Fruit fly (Drosophila melanogaster): ENCODE measurements around the gene tty.

tty gene

dm6 chrX:21345036-21345500 lies 5.6 kb upstream of the tty start, which contains the start of gene dod (continued):
- TF ChIP-seq oc (tag; optimal IDR thresholded peaks at IDR 0.05) (no peak), jigr1 (GFP tag; IDR thresholded peaks at IDR 0.05) (no peak), fd102C (GFP tag; optimal IDR thresholded peaks at IDR 0.05) (no peak), CG9437 (GFP tag; optimal IDR thresholded peaks at IDR 0.05) (no peak), Hr39 (optimal IDR thresholded peaks at IDR 0.05) (no peak), emc (GFP tag; optimal IDR thresholded peaks at IDR 0.05) (no peak), kni (GFP tag; optimal IDR thresholded peaks at IDR 0.05) (no peak), CG13123 (GFP tag; optimal IDR thresholded peaks at IDR 0.05) (no peak), CG31365 (tag; optimal IDR thresholded peaks at IDR 0.05) (no peak), gsb-n (tag; optimal IDR thresholded peaks at IDR 0.05) (no peak), CG11085 (GFP tag; IDR thresholded peaks at IDR 0.05) (peak; percentile 34; the same call in 1 of the 2 replicates), D19B (GFP tag; optimal IDR thresholded peaks at IDR 0.05) (no peak), CG16815 (GFP tag; optimal IDR thresholded peaks at IDR 0.05) (no peak), CG11723 (GFP tag; optimal IDR thresholded peaks at IDR 0.05) (no peak), seq (GFP tag; IDR thresholded peaks at IDR 0.05) (no peak; the same call in 1 of the 2 replicates), CG31388 (GFP tag; optimal IDR thresholded peaks at IDR 0.05) (no peak), usp (GFP tag; optimal IDR thresholded peaks at IDR 0.05) (no peak), Sry-δ (GFP tag; optimal IDR thresholded peaks at IDR 0.05) (peak; percentile 82), CG17186 (GFP tag; optimal IDR thresholded peaks at IDR 0.05) (peak; percentile 55), cas (GFP tag; IDR thresholded peaks at IDR 0.05) (0 out of 2 replicates have a peak, but pooled peaks have one; percentile 42), her (GFP tag; optimal IDR thresholded peaks at IDR 0.05) (peak; percentile 43), HLH4C (GFP tag; IDR thresholded peaks at IDR 0.05; ENCODE audit: partially characterized antibody) (peak; percentile 59), CG5953 (GFP tag; IDR thresholded peaks at IDR 0.05) (no peak), Elba2 (GFP tag; optimal IDR thresholded peaks at IDR 0.05) (no peak), cad (GFP tag; optimal IDR thresholded peaks at IDR 0.05) (no peak), Vsx1 (GFP tag; optimal IDR thresholded peaks at IDR 0.05) (no peak), CG8290 (GFP tag; optimal IDR thresholded peaks at IDR 0.05) (no peak), CG8290 (tag; optimal IDR thresholded peaks at IDR 0.05) (peak in 1 of 2 experiments; percentile 91), CG31441 (GFP tag; IDR thresholded peaks at IDR 0.05) (no peak; the same call in 1 of the 2 replicates), CG18619 (GFP tag; optimal IDR thresholded peaks at IDR 0.05) (peak; percentile 29), CG1024 (GFP tag; IDR thresholded peaks at IDR 0.05) (no peak), CG12219 (GFP tag; optimal IDR thresholded peaks at IDR 0.05) (peak; percentile 37), CG7372 (GFP tag; IDR thresholded peaks at IDR 0.05) (no peak), Adf1 (GFP tag; IDR thresholded peaks at IDR 0.05) (peak; percentile 44), Sox102F (GFP tag; optimal IDR thresholded peaks at IDR 0.05) (no peak), z (GFP tag; IDR thresholded peaks at IDR 0.05) (no peak), sisA (GFP tag; IDR thresholded peaks at IDR 0.05) (peak; percentile 30; the same call in 1 of the 2 replicates), CG7963 (GFP tag; IDR thresholded peaks at IDR 0.05; ENCODE audit: partially characterized antibody) (peak; percentile 34; the same call in 1 of the 3 replicates), CG3838 (GFP tag; optimal IDR thresholded peaks at IDR 0.05) (no peak), CG14667 (GFP tag; IDR thresholded peaks at IDR 0.05) (no peak), MESR4 (GFP tag; optimal IDR thresholded peaks at IDR 0.05) (peak; percentile 79), Meics (GFP tag; optimal IDR thresholded peaks at IDR 0.05) (no peak), peb (GFP tag; IDR thresholded peaks at IDR 0.05) (no peak), CG15011 (GFP tag; optimal IDR thresholded peaks at IDR 0.05) (no peak), sim (GFP tag; IDR thresholded peaks at IDR 0.05) (peak; percentile 30; the same call in 1 of the 2 replicates), maf-S (GFP tag; optimal IDR thresholded peaks at IDR 0.05) (no peak), Bgb (GFP tag; IDR thresholded peaks at IDR 0.05; ENCODE audit: partially characterized antibody) (peak; percentile 91), zfh1 (GFP tag; IDR thresholded peaks at IDR 0.05) (peak; percentile 59; the same call in 2 of the 3 replicates), lmd (GFP tag; IDR thresholded peaks at IDR 0.05) (peak; percentile 47; the same call in 1 of the 2 replicates), ac (GFP tag; optimal IDR thresholded peaks at IDR 0.05) (no peak), CG11398 (GFP tag; optimal IDR thresholded peaks at IDR 0.05) (no peak), Lhr (GFP tag; optimal IDR thresholded peaks at IDR 0.05) (peak; percentile 74)
